Fruit fly (Drosophila melanogaster): ENCODE data around the gene Apc.

The Apc gene

DNA sequence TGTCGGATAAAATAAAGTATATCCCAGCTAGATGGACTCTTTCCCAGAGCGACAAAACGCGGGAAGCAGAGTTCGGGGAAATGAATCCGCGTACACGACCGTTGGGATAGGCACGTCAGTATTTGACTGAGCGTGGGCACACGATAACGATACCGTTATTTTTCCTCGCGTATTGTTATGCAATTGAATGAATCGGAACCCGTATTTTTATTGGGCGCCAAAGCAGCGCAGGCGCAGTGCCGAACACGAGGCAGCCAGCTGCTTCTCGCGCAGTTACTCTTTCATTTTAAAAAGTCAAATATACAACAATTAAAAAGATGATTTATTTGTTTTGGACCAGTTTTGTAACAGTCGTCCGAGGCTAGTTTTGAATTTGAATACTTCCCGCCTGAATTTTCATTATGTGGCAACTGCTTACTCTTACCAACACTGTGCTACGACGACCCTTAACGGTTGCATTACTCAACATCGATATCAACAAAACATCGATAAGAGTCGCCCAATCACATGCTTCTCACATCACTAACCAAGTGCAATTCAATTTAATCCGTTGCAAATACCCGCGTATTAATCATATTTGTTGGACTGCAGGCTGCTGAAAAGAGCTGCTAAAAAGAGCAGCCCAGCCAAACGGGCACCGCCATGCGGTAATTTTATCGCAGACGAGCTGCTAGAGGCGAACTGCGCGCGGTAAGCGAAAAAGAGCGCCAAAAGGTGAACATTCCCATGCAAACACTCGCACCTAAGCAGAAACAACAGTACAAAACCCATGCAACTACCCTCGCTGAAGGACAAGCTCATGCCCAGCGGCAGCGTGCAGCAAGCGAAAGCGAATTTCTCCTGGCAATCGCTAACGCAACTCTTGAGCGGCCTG lies 43.2 kb upstream of the Apc start, which contains the start of the genes CG33203 and Doa (continued):
- TF ChIP-seq crc (GFP tag; optimal IDR thresholded peaks at IDR 0.05) (peak; percentile 32), inv (GFP tag; IDR thresholded peaks at IDR 0.05; ENCODE audit: partially characterized antibody) (peak; percentile 83), sd (tag; optimal IDR thresholded peaks at IDR 0.05) (peak; percentile 19), phol (tag; optimal IDR thresholded peaks at IDR 0.05) (peak; percentile 53), yki (optimal IDR thresholded peaks at IDR 0.05) (no peak), CG8765 (GFP tag; IDR thresholded peaks at IDR 0.05) (no peak), ham (GFP tag; IDR thresholded peaks at IDR 0.05) (no peak), CG18011 (GFP tag; optimal IDR thresholded peaks at IDR 0.05) (peak; percentile 20), lov (optimal IDR thresholded peaks at IDR 0.05) (no peak), lov (GFP tag; IDR thresholded peaks at IDR 0.05) (no peak), CG4328 (GFP tag; optimal IDR thresholded peaks at IDR 0.05) (no peak), CG12942 (GFP tag; optimal IDR thresholded peaks at IDR 0.05) (peak; percentile 2), Pdp1 (GFP tag; optimal IDR thresholded peaks at IDR 0.05) (peak; percentile 44 to 98), ind (GFP tag; optimal IDR thresholded peaks at IDR 0.05) (peak; percentile 33), CG31224 (GFP tag; IDR thresholded peaks at IDR 0.05) (no peak), wek (GFP tag; optimal IDR thresholded peaks at IDR 0.05) (peak; percentile 76), NfI (GFP tag; optimal IDR thresholded peaks at IDR 0.05) (peak; percentile 32), CG8281 (tag; optimal IDR thresholded peaks at IDR 0.05) (no peak), CG6791 (GFP tag; IDR thresholded peaks at IDR 0.05; ENCODE audit: partially characterized antibody) (peak; percentile 85), sens-2 (GFP tag; IDR thresholded peaks at IDR 0.05) (no peak), CG4404 (GFP tag; IDR thresholded peaks at IDR 0.05) (no peak; the same call in 1 of the 2 replicates), Abd-B (GFP tag; optimal IDR thresholded peaks at IDR 0.05) (peak; percentile 16), Gug (GFP tag; IDR thresholded peaks at IDR 0.05) (no peak; the same call in 3 of the 4 replicates), Doc3 (GFP tag; IDR thresholded peaks at IDR 0.05; ENCODE audit: partially characterized antibody) (peak; percentile 78), sens (GFP tag) (peak; percentile 75), org-1 (GFP tag; optimal IDR thresholded peaks at IDR 0.05) (no peak), prd (optimal IDR thresholded peaks at IDR 0.05) (no peak), prd (GFP tag; IDR thresholded peaks at IDR 0.05) (peak; percentile 38; the same call in 1 of the 3 replicates), B-H2 (GFP tag; optimal IDR thresholded peaks at IDR 0.05) (peak; percentile 43), gsb (GFP tag; IDR thresholded peaks at IDR 0.05) (no peak), ap (GFP tag; IDR thresholded peaks at IDR 0.05) (no peak), CG43689 (GFP tag; IDR thresholded peaks at IDR 0.05) (no peak), H2.0 (GFP tag; IDR thresholded peaks at IDR 0.05) (peak; percentile 33; the same call in 1 of the 2 replicates), Spps (tag; optimal IDR thresholded peaks at IDR 0.05) (no peak), CG6254 (GFP tag; optimal IDR thresholded peaks at IDR 0.05) (no peak), CG32532 (GFP tag; IDR thresholded peaks at IDR 0.05) (peak; percentile 44; the same call in 1 of the 2 replicates), Sin3A (optimal IDR thresholded peaks at IDR 0.05) (peak; percentile 83), CG10654 (GFP tag; optimal IDR thresholded peaks at IDR 0.05) (peak; percentile 31), CG13624 (GFP tag; optimal IDR thresholded peaks at IDR 0.05) (peak; percentile 33), jigr1 (GFP tag; IDR thresholded peaks at IDR 0.05) (no peak), CG6654 (GFP tag; optimal IDR thresholded peaks at IDR 0.05) (no peak), Dad (GFP tag; optimal IDR thresholded peaks at IDR 0.05) (no peak), esg (GFP tag; conservative IDR thresholded peaks at IDR 0.05) (no peak), Sox100B (GFP tag; optimal IDR thresholded peaks at IDR 0.05) (no peak), CG17829 (tag; optimal IDR thresholded peaks at IDR 0.05) (peak; percentile 46), C15 (GFP tag; IDR thresholded peaks at IDR 0.05) (no peak), hth (optimal IDR thresholded peaks at IDR 0.05) (no peak), Atf3 (GFP tag; optimal IDR thresholded peaks at IDR 0.05) (peak; percentile 1), knrl (GFP tag; IDR thresholded peaks at IDR 0.05; ENCODE audit: partially characterized antibody) (peak; percentile 90), pan (optimal IDR thresholded peaks at IDR 0.05) (no peak), pan (GFP tag; optimal IDR thresholded peaks at IDR 0.05 in 1 of 2, IDR thresholded peaks at IDR 0.05 in 1 of 2) (no peak)
